Worm (Caenorhabditis elegans) whole organism, young adult: ENCODE data around the gene fbxa-136.

Experiments used
- F10E7.11 ChIP-seq: sonication (generic microtip); optimal IDR thresholded peaks from 2 replicates; lab custom pipeline; 2017; ENCODE audit warnings: mild to moderate bottlenecking, missing genetic modification characterization, moderate library complexity, missing compliant biosample characterization
- ama-1 ChIP-seq, 3 experiments: fragments of 150-350 bp in 1 of 3; sonication (generic microtip) in 2 of 3; optimal IDR thresholded peaks; 2 replicates each; lab custom pipeline; 2014 to 2018; ENCODE audit warnings: missing biosample characterization in 2 of 3, missing genetic modification characterization in 2 of 3, missing genetic modification reagents in 2 of 3
- dox-1 ChIP-seq: fragments of 200-800 bp; sonication (Bioruptor generic); IDR thresholded peaks from 2 replicates; pipeline ENCODE4 v1.3.6; 2022; ENCODE audit warnings: missing genetic modification reagents, missing genetic modification characterization, missing compliant biosample characterization
- hlh-12 ChIP-seq: sonication (generic microtip); optimal IDR thresholded peaks from 2 replicates; lab custom pipeline; 2016; ENCODE audit warnings: missing genetic modification characterization, missing compliant biosample characterization
- let-607 ChIP-seq, 2 experiments: fragments of 200-800 bp in 1 of 2; sonication (Bioruptor generic) in 1 of 2; sonication (generic microtip) in 1 of 2; optimal IDR thresholded peaks; 2 replicates each; lab custom pipeline; 2016 to 2018; ENCODE audit warnings: mild to moderate bottlenecking in 2 of 2, missing compliant biosample characterization in 2 of 2, missing genetic modification characterization in 2 of 2, moderate library complexity in 2 of 2, missing genotype in 1 of 2
- lir-1 ChIP-seq: fragments of 200-800 bp; sonication (Bioruptor generic); conservative IDR thresholded peaks from 2 replicates; pipeline ENCODE4 v1.3.6; 2022; ENCODE audit warnings: missing genetic modification reagents, missing genetic modification characterization, missing compliant biosample characterization
- madf-3 ChIP-seq: fragments of 200-800 bp; sonication (Bioruptor generic); IDR thresholded peaks from 2 replicates; pipeline ENCODE4 v1.3.6; 2022; ENCODE audit warnings: missing genetic modification reagents, missing genetic modification characterization, missing compliant biosample characterization
- mes-4 ChIP-seq: sonication (generic microtip); optimal IDR thresholded peaks from 2 replicates; lab custom pipeline; 2016; ENCODE audit warnings: missing genotype, missing genetic modification characterization, missing compliant biosample characterization
- nfyb-1 ChIP-seq: fragments of 200-800 bp; sonication (Bioruptor generic); IDR thresholded peaks from 2 replicates; pipeline ENCODE4 v1.3.6; 2022; ENCODE audit warnings: missing genetic modification reagents, missing genetic modification characterization, missing compliant biosample characterization
- snpc-4 ChIP-seq, 5 experiments: fragments of 150-350 bp in 1 of 5; sonication (generic microtip) in 4 of 5; optimal IDR thresholded peaks; 2 replicates each; lab custom pipeline; 2014 to 2018; ENCODE audit warnings: missing genetic modification characterization in 5 of 5, missing biosample characterization in 3 of 5, antibody characterized with exemption in 2 of 5, mild to moderate bottlenecking in 2 of 5, missing compliant biosample characterization in 2 of 5, missing genotype in 2 of 5, moderate library complexity in 2 of 5, missing genetic modification reagents in 1 of 5
- unc-130 ChIP-seq: sonication (generic microtip); optimal IDR thresholded peaks from 2 replicates; lab custom pipeline; 2016; ENCODE audit warnings: missing genetic modification reagents, missing genetic modification characterization, missing compliant biosample characterization
- xnd-1 ChIP-seq: sonication (generic microtip); optimal IDR thresholded peaks from 2 replicates; lab custom pipeline; 2016; ENCODE audit warnings: missing genotype, missing genetic modification reagents, missing genetic modification characterization, missing compliant biosample characterization
- zfh-2 ChIP-seq: fragments of 200-800 bp; sonication (Bioruptor generic); conservative IDR thresholded peaks from 2 replicates; pipeline ENCODE4 v1.3.6; 2022; ENCODE audit warnings: missing genetic modification reagents, missing genetic modification characterization, missing compliant biosample characterization
- zim-3 ChIP-seq: sonication (generic microtip); optimal IDR thresholded peaks from 2 replicates; lab custom pipeline; 2017; ENCODE audit warnings: mild to moderate bottlenecking, missing genetic modification characterization, moderate library complexity, missing compliant biosample characterization

ce11 chrV:17520735-17521134 is at the start of gene fbxa-136:
- no peak for TF ChIP-seq zim-3
- no peak for TF ChIP-seq snpc-4 (GFP tag; optimal IDR thresholded peaks at IDR 0.05; lab: Kevin White, UChicago)
- no peak for TF ChIP-seq snpc-4 (tag; optimal IDR thresholded peaks at IDR 0.05; lab: Kevin White, UChicago)
- no peak for TF ChIP-seq zfh-2 (GFP tag; lab: Robert Waterston, UW)
- TF ChIP-seq hlh-12 = no peak
- no peak for TF ChIP-seq mes-4 (tag; lab: Kevin White, UChicago)
- TF ChIP-seq xnd-1 (tag; lab: Kevin White, UChicago) = no peak
- no peak for TF ChIP-seq nfyb-1 (GFP tag; lab: Robert Waterston, UW)
- TF ChIP-seq ama-1 (optimal IDR thresholded peaks at IDR 0.05; lab: Kevin White, UChicago) = no peak
- TF ChIP-seq ama-1 (GFP tag; optimal IDR thresholded peaks at IDR 0.05; lab: Kevin White, UChicago) = no peak
- no peak for TF ChIP-seq madf-3 (GFP tag; lab: Robert Waterston, UW)
- no peak for TF ChIP-seq unc-130 (GFP tag; lab: Kevin White, UChicago)
- no peak for TF ChIP-seq F10E7.11
- TF ChIP-seq dox-1 (GFP tag; lab: Robert Waterston, UW) = no peak
- TF ChIP-seq lir-1 (GFP tag; lab: Robert Waterston, UW) = no peak
- no peak for TF ChIP-seq let-607 (tag; optimal IDR thresholded peaks at IDR 0.05; lab: Kevin White, UChicago)
